Worm (Caenorhabditis elegans) whole organism, midembryonic: ENCODE measurements around the gene che-10.
A peak's percentile ranks its signal among the peaks of the same experiment; 100 is the strongest.

ENCODE experiments used
- T22C8.4 ChIP-seq: fragments of 200-800 bp; sonication (Bioruptor generic); IDR thresholded peaks from 2 replicates; pipeline ENCODE4 v1.3.6; 2022; ENCODE audit warnings: missing genetic modification characterization, missing compliant biosample characterization
- cog-1 ChIP-seq: sonication (generic microtip); optimal IDR thresholded peaks from 2 replicates; lab custom pipeline; 2016; ENCODE audit warnings: missing genetic modification characterization, missing compliant biosample characterization
- flt-1 ChIP-seq: fragments of 200-800 bp; sonication (Bioruptor generic); IDR thresholded peaks from 2 replicates; pipeline ENCODE4 v1.3.6; 2022; ENCODE audit warnings: missing genetic modification characterization, missing compliant biosample characterization
- klf-2 ChIP-seq: fragments of 200-800 bp; sonication (Bioruptor generic); conservative IDR thresholded peaks from 2 replicates; pipeline ENCODE4 v1.3.6; 2022; ENCODE audit warnings: missing genetic modification reagents, missing genetic modification characterization, missing compliant biosample characterization
- med-1 ChIP-seq: sonication (generic microtip); optimal IDR thresholded peaks from 2 replicates; lab custom pipeline; 2017; ENCODE audit warnings: missing genetic modification characterization, mild to moderate bottlenecking, missing compliant biosample characterization, antibody characterized with exemption, missing genetic modification reagents; ENCODE audit not compliant: insufficient read depth
- ref-1 ChIP-seq: fragments of 200-800 bp; sonication (Bioruptor generic); conservative IDR thresholded peaks from 2 replicates; pipeline ENCODE4 v1.3.6; 2022; ENCODE audit warnings: missing genetic modification reagents, missing genetic modification characterization, missing compliant biosample characterization
- tab-1 ChIP-seq: fragments of 200-800 bp; sonication (Bioruptor generic); IDR thresholded peaks from 2 replicates; pipeline ENCODE4 v1.3.6; 2022; ENCODE audit warnings: missing genetic modification characterization, missing compliant biosample characterization
- ztf-23 ChIP-seq: fragments of 200-800 bp; sonication (Bioruptor generic); IDR thresholded peaks from 2 replicates; pipeline ENCODE4 v1.3.6; 2022; ENCODE audit warnings: missing genetic modification reagents, missing genetic modification characterization, missing compliant biosample characterization
- ztf-29 ChIP-seq: fragments of 200-800 bp; sonication (Bioruptor generic); IDR thresholded peaks from 2 replicates; pipeline ENCODE4 v1.3.6; 2022; ENCODE audit warnings: missing genetic modification reagents, missing genetic modification characterization, missing compliant biosample characterization

che-10 gene

DNA sequence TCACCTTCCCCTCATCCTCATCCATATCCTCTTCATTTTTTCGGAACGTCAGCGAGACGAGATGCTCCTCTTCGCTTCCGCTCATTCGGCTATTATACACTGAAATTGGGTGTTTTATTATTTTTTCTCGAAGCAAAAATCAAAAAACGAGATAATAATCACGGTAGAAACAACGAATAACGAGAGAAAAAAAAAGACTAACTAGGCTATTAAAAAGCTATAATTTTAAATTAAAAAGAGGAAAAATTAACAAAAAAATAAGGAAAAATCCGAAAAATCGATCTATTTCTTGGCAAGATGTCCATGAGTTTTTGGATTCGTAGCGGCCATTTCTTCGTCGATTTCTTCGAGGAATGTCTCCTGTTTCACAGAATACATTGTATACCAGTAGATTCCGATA is 36.9 kb downstream of the che-10 start, which contains the start of gene ipla-1:
Gene ipla-1 (minus strand): TSS at position 101 of the 400 bp plus-strand sequence.
- TF ChIP-seq tab-1 (GFP tag; lab: Robert Waterston, UW) = no peak
- TF ChIP-seq cog-1 = no peak
- TF ChIP-seq med-1 = no peak

- TF ChIP-seq ztf-23 (GFP tag; lab: Robert Waterston, UW) (no peak), cog-1 (no peak), med-1 (no peak), flt-1 (no peak), tab-1 (GFP tag; lab: Robert Waterston, UW) (no peak), ref-1 (GFP tag; lab: Robert Waterston, UW) (no peak), klf-2 (no peak), T22C8.4 (GFP tag; lab: Robert Waterston, UW) (no peak), ztf-29 (GFP tag; lab: Robert Waterston, UW) (no peak)
These were observed 37.3 kb downstream of the che-10 start for ce11 chrII:4600818-4601217.

- TF ChIP-seq ref-1 (GFP tag; lab: Robert Waterston, UW) (no peak), med-1 (no peak), T22C8.4 (GFP tag; lab: Robert Waterston, UW) (no peak), ztf-29 (GFP tag; lab: Robert Waterston, UW) (no peak), cog-1 (no peak), tab-1 (GFP tag; lab: Robert Waterston, UW) (no peak), ztf-23 (GFP tag; lab: Robert Waterston, UW) (no peak), klf-2 (no peak), flt-1 (no peak)
These were observed 37.9 kb downstream of the che-10 start for ce11 chrII:4600276-4600675.

DNA sequence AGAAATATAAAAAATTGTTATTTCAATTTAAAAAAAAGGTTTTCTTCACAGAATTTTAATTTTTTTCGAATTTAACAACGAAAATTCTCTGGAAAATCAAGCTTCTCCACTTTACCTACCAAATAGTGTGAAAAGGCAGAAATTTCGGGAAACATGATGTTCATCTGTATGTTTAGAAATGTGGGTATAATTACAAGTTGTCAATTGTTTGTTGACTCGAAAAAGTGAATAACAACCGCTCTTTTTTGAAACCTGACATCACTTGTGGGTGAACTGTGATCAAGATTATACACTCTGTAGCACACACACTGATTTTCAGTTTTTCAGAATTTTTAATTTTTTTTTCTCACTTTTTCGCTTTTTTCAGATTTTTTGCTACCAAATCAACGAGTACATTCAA is 38.3 kb downstream of the che-10 start:
- TF ChIP-seq cog-1 (no peak), ref-1 (GFP tag; lab: Robert Waterston, UW) (no peak), med-1 (no peak)

DNA sequence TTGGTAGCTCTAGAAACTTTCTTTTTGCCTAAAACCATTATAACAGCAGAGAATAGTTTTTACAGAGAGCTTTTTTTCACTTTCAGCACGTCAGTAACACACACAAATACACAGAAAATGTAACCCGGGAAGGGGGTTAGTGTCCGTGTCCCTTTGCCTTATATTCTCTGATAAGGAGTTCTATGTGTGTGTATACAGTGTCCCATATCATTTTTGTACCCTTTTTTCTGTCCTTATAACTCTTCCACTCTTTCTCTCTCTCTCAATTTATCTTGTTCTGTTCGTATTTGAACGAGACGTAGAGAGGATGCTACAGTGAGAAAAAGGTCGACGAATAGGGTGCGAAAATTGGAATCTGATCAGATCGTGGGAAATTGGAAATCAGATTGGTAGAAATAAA is 39.3 kb downstream of the che-10 start:
- TF ChIP-seq ztf-29 (GFP tag; lab: Robert Waterston, UW) = no peak
- 0 out of 2 replicates have a peak, but pooled peaks have one; percentile 28 for TF ChIP-seq ztf-23 (GFP tag; lab: Robert Waterston, UW)

ce11 chrII:4597441-4597840 is 40.7 kb downstream of the che-10 start:
- no peak for TF ChIP-seq ztf-23 (GFP tag; lab: Robert Waterston, UW)
- TF ChIP-seq ref-1 (GFP tag; lab: Robert Waterston, UW) = no peak
- no peak for TF ChIP-seq T22C8.4 (GFP tag; lab: Robert Waterston, UW)
- TF ChIP-seq ztf-29 (GFP tag; lab: Robert Waterston, UW) = no peak
- no peak for TF ChIP-seq med-1
- TF ChIP-seq tab-1 (GFP tag; lab: Robert Waterston, UW) = no peak
- TF ChIP-seq klf-2 = no peak
- no peak for TF ChIP-seq cog-1
- TF ChIP-seq flt-1 = no peak

- TF ChIP-seq flt-1 (no peak), ref-1 (GFP tag; lab: Robert Waterston, UW) (no peak), tab-1 (GFP tag; lab: Robert Waterston, UW) (no peak), klf-2 (no peak), T22C8.4 (GFP tag; lab: Robert Waterston, UW) (no peak), cog-1 (no peak), med-1 (no peak), ztf-23 (GFP tag; lab: Robert Waterston, UW) (no peak), ztf-29 (GFP tag; lab: Robert Waterston, UW) (no peak)
These were observed 47.5 kb downstream of the che-10 start for ce11 chrII:4590660-4591059.

DNA sequence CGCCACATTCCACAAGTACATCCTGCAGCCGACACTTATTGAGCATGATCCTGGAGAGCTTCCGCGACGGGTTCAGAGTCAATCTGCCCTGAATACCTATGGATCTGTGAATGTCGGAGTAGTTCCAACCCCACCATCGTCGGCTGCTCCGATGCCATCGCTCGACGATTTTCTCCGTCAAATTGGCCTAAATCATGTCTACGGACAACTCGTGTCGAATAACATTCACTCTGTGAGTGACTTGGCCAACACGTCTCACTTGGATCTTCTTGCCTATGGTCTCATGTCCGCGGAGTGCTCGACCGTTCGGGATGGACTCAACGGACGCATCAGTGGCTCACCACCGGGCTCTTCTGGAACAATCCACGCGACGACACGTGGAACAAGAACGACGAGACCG is 48.1 kb downstream of the che-10 start:
- TF ChIP-seq cog-1 (no peak), ztf-29 (GFP tag; lab: Robert Waterston, UW) (no peak), klf-2 (no peak), med-1 (no peak), tab-1 (GFP tag; lab: Robert Waterston, UW) (no peak), flt-1 (no peak), ref-1 (GFP tag; lab: Robert Waterston, UW) (no peak), T22C8.4 (GFP tag; lab: Robert Waterston, UW) (no peak)

DNA sequence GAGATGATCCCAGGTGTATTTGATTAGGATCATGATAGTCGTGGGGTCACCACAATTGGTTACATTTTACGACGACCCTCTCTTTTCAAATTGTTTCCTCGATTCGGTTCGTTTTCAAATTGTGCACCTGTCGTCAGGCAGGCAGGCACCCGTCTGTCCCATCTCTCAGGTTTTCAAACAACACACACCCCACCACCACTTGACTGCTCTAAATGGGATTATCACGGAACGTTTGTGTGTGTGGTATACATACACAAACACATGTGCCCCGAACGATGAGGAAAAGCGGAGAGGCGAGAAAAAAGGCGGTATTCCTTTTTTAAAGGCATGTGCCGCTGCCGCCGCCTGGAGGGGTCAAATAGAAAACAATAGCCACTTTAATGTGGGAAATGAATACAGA is 52.8 kb downstream of the che-10 start:
- 0 out of 2 replicates have a peak, but pooled peaks have one; percentile 25 for TF ChIP-seq ref-1 (GFP tag; lab: Robert Waterston, UW)
- 0 out of 2 replicates have a peak, but pooled peaks have one; percentile 27 for TF ChIP-seq flt-1
- no peak for TF ChIP-seq ztf-29 (GFP tag; lab: Robert Waterston, UW)
- no peak for TF ChIP-seq ztf-23 (GFP tag; lab: Robert Waterston, UW)
- TF ChIP-seq cog-1 = no peak
- no peak for TF ChIP-seq tab-1 (GFP tag; lab: Robert Waterston, UW)

DNA sequence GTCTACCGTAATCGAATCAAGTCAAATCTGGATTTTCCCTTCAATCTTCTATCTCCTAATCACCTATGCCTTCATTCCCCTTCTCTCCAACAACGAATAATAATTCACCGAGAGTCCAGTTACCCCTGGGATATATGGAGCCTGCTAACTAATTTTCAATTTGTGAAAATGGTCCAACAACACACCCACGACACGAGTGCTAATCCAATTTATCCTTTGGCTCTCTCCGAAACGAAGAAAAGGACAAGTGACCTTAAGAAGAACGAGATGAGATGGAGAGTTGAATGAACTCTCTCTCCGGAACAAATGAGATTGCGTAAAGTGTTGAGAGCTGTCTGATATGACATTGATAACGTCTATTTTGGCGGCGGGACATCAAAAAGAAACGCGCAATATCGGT is 53.8 kb downstream of the che-10 start:
- TF ChIP-seq ztf-29 (GFP tag; lab: Robert Waterston, UW) (no peak), T22C8.4 (GFP tag; lab: Robert Waterston, UW) (no peak), tab-1 (GFP tag; lab: Robert Waterston, UW) (no peak), ref-1 (GFP tag; lab: Robert Waterston, UW) (no peak)

- TF ChIP-seq flt-1 (no peak), tab-1 (GFP tag; lab: Robert Waterston, UW) (no peak), klf-2 (no peak), med-1 (no peak), cog-1 (no peak)
These were observed 54.8 kb downstream of the che-10 start for ce11 chrII:4583203-4583912.
